Fruit fly (Drosophila melanogaster) whole organism, embryonic: Measurements from ENCODE around the gene CG43750.

Source experiments
- Ada2b ChIP-seq: fragments of 200-800 bp; sonication (Bioruptor generic); IDR thresholded peaks from 2 replicates; pipeline ENCODE4 v1.3.6; 2022; ENCODE audit warnings: missing biosample characterization, missing genetic modification characterization
- Aef1 ChIP-seq: fragments of 200-800 bp; sonication (Bioruptor generic); IDR thresholded peaks from 3 replicates; pipeline ENCODE4 v1.3.6; 2022; ENCODE audit warnings: missing biosample characterization, missing genetic modification characterization
- Antp ChIP-seq: fragments of 200-800 bp; sonication (Bioruptor generic); optimal IDR thresholded peaks from 3 replicates; lab custom pipeline; 2016; ENCODE audit warnings: missing biosample characterization, missing genetic modification characterization
- CG11247 ChIP-seq: fragments of 200-800 bp; sonication (Bioruptor generic); IDR thresholded peaks from 2 replicates; pipeline ENCODE4 v1.3.6; 2022; ENCODE audit warnings: missing biosample characterization, missing genetic modification characterization
- CG13775 ChIP-seq: fragments of 200-800 bp; sonication (Bioruptor generic); optimal IDR thresholded peaks from 3 replicates; lab custom pipeline; 2017; ENCODE audit warnings: missing biosample characterization, mild to moderate bottlenecking, missing genetic modification characterization
- CG14710 ChIP-seq: fragments of 200-800 bp; sonication (Bioruptor generic); optimal IDR thresholded peaks from 3 replicates; lab custom pipeline; 2019; ENCODE audit warnings: missing biosample characterization, mild to moderate bottlenecking, missing genetic modification characterization, moderate library complexity
- CG1647 ChIP-seq: fragments of 200-800 bp; sonication (Bioruptor generic); optimal IDR thresholded peaks from 3 replicates; lab custom pipeline; 2016; ENCODE audit warnings: missing biosample characterization, missing genetic modification characterization
- CG16813 ChIP-seq: fragments of 200-800 bp; sonication (Bioruptor generic); IDR thresholded peaks from 3 replicates; pipeline ENCODE4 v1.3.6; 2022; ENCODE audit warnings: missing biosample characterization, missing genetic modification characterization; ENCODE audit not compliant: partially characterized antibody
- CG32532 ChIP-seq: fragments of 200-800 bp; sonication (Bioruptor generic); IDR thresholded peaks from 2 replicates; pipeline ENCODE4 v1.3.6; 2022; ENCODE audit warnings: missing biosample characterization, missing genetic modification characterization
- CG3281 ChIP-seq: fragments of 200-800 bp; sonication (Bioruptor generic); optimal IDR thresholded peaks from 3 replicates; lab custom pipeline; 2017; ENCODE audit warnings: missing biosample characterization, mild to moderate bottlenecking, missing genetic modification characterization
- CG33213 ChIP-seq: fragments of 200-800 bp; sonication (Bioruptor generic); optimal IDR thresholded peaks from 3 replicates; lab custom pipeline; 2016; ENCODE audit warnings: missing biosample characterization, missing genetic modification characterization
- CG3847 ChIP-seq: fragments of 200-800 bp; sonication (Bioruptor generic); IDR thresholded peaks from 2 replicates; pipeline ENCODE4 v1.3.6; 2022; ENCODE audit warnings: missing biosample characterization, missing genetic modification characterization
- CG6272 ChIP-seq: fragments of 200-800 bp; sonication (Bioruptor generic); IDR thresholded peaks from 2 replicates; pipeline ENCODE4 v1.3.6; 2022; ENCODE audit warnings: missing biosample characterization, missing genetic modification characterization
- CG7271 ChIP-seq: fragments of 200-800 bp; sonication (Bioruptor generic); optimal IDR thresholded peaks from 2 replicates; lab custom pipeline; 2018; ENCODE audit warnings: missing biosample characterization, mild to moderate bottlenecking, missing genetic modification characterization, moderate library complexity
- CG7963 ChIP-seq: fragments of 200-800 bp; sonication (Bioruptor generic); IDR thresholded peaks from 3 replicates; pipeline ENCODE4 v1.3.6; 2022; ENCODE audit warnings: missing biosample characterization, missing genetic modification characterization; ENCODE audit not compliant: partially characterized antibody
- CG8290 ChIP-seq, 3 experiments: fragments of 200-800 bp; sonication (Bioruptor generic); optimal IDR thresholded peaks; 2 replicates each; lab custom pipeline; 2016 to 2019; ENCODE audit warnings: missing biosample characterization in 3 of 3, missing genetic modification characterization in 3 of 3, mild to moderate bottlenecking in 2 of 3, moderate library complexity in 1 of 3
- Dad ChIP-seq: fragments of 200-800 bp; sonication (Bioruptor generic); optimal IDR thresholded peaks from 3 replicates; lab custom pipeline; 2016; ENCODE audit warnings: missing biosample characterization, missing genetic modification characterization
- H15 ChIP-seq: fragments of 200-800 bp; sonication (Bioruptor generic); IDR thresholded peaks from 3 replicates; pipeline ENCODE4 v1.3.6; 2022; ENCODE audit warnings: missing biosample characterization, missing genetic modification characterization
- HLH54F ChIP-seq: fragments of 200-800 bp; sonication (Bioruptor generic); optimal IDR thresholded peaks from 3 replicates; lab custom pipeline; 2016; ENCODE audit warnings: missing biosample characterization, missing genetic modification characterization
- HLHmδ ChIP-seq: fragments of 200-800 bp; sonication (Bioruptor generic); optimal IDR thresholded peaks from 2 replicates; lab custom pipeline; 2018; ENCODE audit warnings: missing biosample characterization, mild to moderate bottlenecking, missing genetic modification characterization, moderate library complexity
- Kr ChIP-seq: fragments of 200-800 bp; sonication (Bioruptor generic); optimal IDR thresholded peaks from 2 replicates; lab custom pipeline; 2017; ENCODE audit warnings: missing biosample characterization, mild to moderate bottlenecking, missing genetic modification characterization
- Mes4 ChIP-seq: fragments of 200-800 bp; sonication (Bioruptor generic); optimal IDR thresholded peaks from 2 replicates; lab custom pipeline; 2016; ENCODE audit warnings: missing biosample characterization, missing genetic modification characterization
- Pdp1 ChIP-seq, 2 experiments: fragments of 200-800 bp; sonication (Bioruptor generic); optimal IDR thresholded peaks; 3 replicates each; lab custom pipeline; 2016; ENCODE audit warnings: missing biosample characterization in 2 of 2, missing genetic modification characterization in 2 of 2, mild to moderate bottlenecking in 1 of 2, moderate library complexity in 1 of 2
- Ravus ChIP-seq: fragments of 200-800 bp; sonication (Bioruptor generic); IDR thresholded peaks from 2 replicates; pipeline ENCODE4 v1.3.6; 2022; ENCODE audit warnings: missing biosample characterization, missing genetic modification characterization
- Sry-β ChIP-seq: fragments of 200-800 bp; sonication (Bioruptor generic); optimal IDR thresholded peaks from 2 replicates; lab custom pipeline; 2018; ENCODE audit warnings: missing biosample characterization, mild to moderate bottlenecking, missing genetic modification characterization, moderate library complexity
- Sry-δ ChIP-seq: fragments of 200-800 bp; sonication (Bioruptor generic); optimal IDR thresholded peaks from 2 replicates; lab custom pipeline; 2016; ENCODE audit warnings: missing biosample characterization, missing genetic modification characterization
- TFAM ChIP-seq: fragments of 200-800 bp; sonication (Bioruptor generic); optimal IDR thresholded peaks from 2 replicates; lab custom pipeline; 2017; ENCODE audit warnings: missing biosample characterization, missing genetic modification characterization, inconsistent platforms
- Tbp ChIP-seq: fragments of >200 bp; optimal IDR thresholded peaks from 2 replicates; lab custom pipeline; 2018; ENCODE audit warnings: missing biosample characterization, missing genetic modification characterization
- ato ChIP-seq: fragments of 200-800 bp; sonication (Bioruptor generic); IDR thresholded peaks from 2 replicates; pipeline ENCODE4 v1.3.6; 2022; ENCODE audit warnings: missing biosample characterization, missing genetic modification characterization; ENCODE audit not compliant: partially characterized antibody
- bab2 ChIP-seq: fragments of 200-800 bp; sonication (Bioruptor generic); optimal IDR thresholded peaks from 2 replicates; lab custom pipeline; 2016; ENCODE audit warnings: missing biosample characterization, missing genetic modification characterization
- cad ChIP-seq: fragments of >200 bp; optimal IDR thresholded peaks from 2 replicates; lab custom pipeline; 2017; ENCODE audit warnings: missing biosample characterization, missing genetic modification characterization
- chinmo ChIP-seq: fragments of 200-800 bp; sonication (Bioruptor generic); IDR thresholded peaks from 4 replicates; pipeline ENCODE4 v1.3.6; 2022; ENCODE audit warnings: missing biosample characterization, missing genetic modification characterization; ENCODE audit not compliant: partially characterized antibody
- corto ChIP-seq: fragments of 200-800 bp; sonication (Bioruptor generic); optimal IDR thresholded peaks from 2 replicates; lab custom pipeline; 2016; ENCODE audit warnings: missing biosample characterization, mild to moderate bottlenecking, missing genetic modification characterization, moderate library complexity
- cwo ChIP-seq: fragments of 200-800 bp; sonication (Bioruptor generic); optimal IDR thresholded peaks from 3 replicates; lab custom pipeline; 2017; ENCODE audit warnings: missing biosample characterization, missing genetic modification characterization, mild to moderate bottlenecking, moderate library complexity, missing genetic modification reagents
- dm ChIP-seq: fragments of 200-800 bp; sonication (Bioruptor generic); optimal IDR thresholded peaks from 3 replicates; lab custom pipeline; 2016; ENCODE audit warnings: missing biosample characterization, missing genetic modification characterization
- dmrt11E ChIP-seq: fragments of 200-800 bp; sonication (Bioruptor generic); optimal IDR thresholded peaks from 3 replicates; lab custom pipeline; 2018; ENCODE audit warnings: missing biosample characterization, mild to moderate bottlenecking, missing genetic modification characterization, moderate library complexity
- fd96Cb ChIP-seq: fragments of 200-800 bp; sonication (Bioruptor generic); optimal IDR thresholded peaks from 2 replicates; lab custom pipeline; 2018; ENCODE audit warnings: missing biosample characterization, mild to moderate bottlenecking, missing genetic modification characterization, moderate library complexity
- fru ChIP-seq: fragments of >200 bp; optimal IDR thresholded peaks from 2 replicates; lab custom pipeline; 2017
- gsb-n ChIP-seq: fragments of 200-800 bp; sonication (Bioruptor generic); optimal IDR thresholded peaks from 3 replicates; lab custom pipeline; 2018; ENCODE audit warnings: missing biosample characterization, mild to moderate bottlenecking, missing genetic modification characterization
- kah ChIP-seq: fragments of 200-800 bp; sonication (Bioruptor generic); optimal IDR thresholded peaks from 2 replicates; lab custom pipeline; 2018; ENCODE audit warnings: missing biosample characterization, mild to moderate bottlenecking, missing genetic modification characterization
- lola ChIP-seq, 3 experiments: fragments of >200 bp in 2 of 3; fragments of 200-800 bp in 1 of 3; sonication (Bioruptor generic) in 1 of 3; optimal IDR thresholded peaks; 2 replicates each; lab custom pipeline; 2017 to 2019; ENCODE audit warnings: missing biosample characterization in 3 of 3, missing genetic modification characterization in 3 of 3, mild to moderate bottlenecking in 1 of 3, moderate library complexity in 1 of 3
- mirr ChIP-seq: fragments of 200-800 bp; sonication (Bioruptor generic); optimal IDR thresholded peaks from 3 replicates; lab custom pipeline; 2018; ENCODE audit warnings: missing biosample characterization, mild to moderate bottlenecking, missing genetic modification characterization
- pan ChIP-seq, 4 experiments: fragments of >200 bp in 3 of 4; fragments of 200-800 bp in 1 of 4; sonication (Bioruptor generic) in 1 of 4; optimal IDR thresholded peaks in 3 of 4; IDR thresholded peaks in 1 of 4; 2 replicates each; pipeline versions ENCODE4 v1.3.6 to Lab custom; 2017 to 2022; ENCODE audit warnings: missing biosample characterization in 2 of 4, missing genetic modification characterization in 2 of 4, mixed read lengths in 1 of 4
- peb ChIP-seq: fragments of 200-800 bp; sonication (Bioruptor generic); IDR thresholded peaks from 2 replicates; pipeline ENCODE4 v1.3.6; 2022; ENCODE audit warnings: missing biosample characterization, missing genetic modification characterization
- seq ChIP-seq: fragments of 200-800 bp; sonication (Bioruptor generic); IDR thresholded peaks from 2 replicates; pipeline ENCODE4 v1.3.6; 2022; ENCODE audit warnings: missing biosample characterization, missing genetic modification characterization
- tgo ChIP-seq: fragments of 200-800 bp; sonication (Bioruptor generic); IDR thresholded peaks from 3 replicates; pipeline ENCODE4 v1.3.6; 2022; ENCODE audit warnings: missing biosample characterization, missing genetic modification characterization
- tin ChIP-seq: fragments of 200-800 bp; sonication (Bioruptor generic); optimal IDR thresholded peaks from 3 replicates; lab custom pipeline; 2016; ENCODE audit warnings: missing biosample characterization, missing genetic modification characterization
- unc-4 ChIP-seq: fragments of 200-800 bp; sonication (Bioruptor generic); IDR thresholded peaks from 2 replicates; pipeline ENCODE4 v1.3.6; 2022; ENCODE audit warnings: missing biosample characterization, missing genetic modification characterization; ENCODE audit not compliant: partially characterized antibody

The CG43750 gene

dm6 chr2L:2426444-2427188 lies 36.1 kb upstream of the CG43750 start (continued):
- TF ChIP-seq dmrt11E (tag; lab: Kevin White, UChicago), result no peak
- peak; percentile 23 for TF ChIP-seq tin (GFP tag; lab: Kevin White, UChicago)
- no peak for TF ChIP-seq mirr
- TF ChIP-seq kah (GFP tag; lab: Kevin White, UChicago), result no peak
- no peak for TF ChIP-seq ato (GFP tag; lab: Robert Waterston, UW)
- peak; percentile 47 for TF ChIP-seq CG32532 (GFP tag; lab: Robert Waterston, UW)
- TF ChIP-seq gsb-n (tag; lab: Kevin White, UChicago), result no peak
- peak; percentile 21 for TF ChIP-seq CG3281 (GFP tag; lab: Kevin White, UChicago)
- TF ChIP-seq Kr (GFP tag; lab: Kevin White, UChicago), result no peak
- peak; percentile 34; the same call in 2 of the 3 replicates for TF ChIP-seq tgo (GFP tag; lab: Robert Waterston, UW)
- no peak for TF ChIP-seq pan (optimal IDR thresholded peaks at IDR 0.05; lab: Kevin White, UChicago)
- TF ChIP-seq pan (GFP tag; optimal IDR thresholded peaks at IDR 0.05 in 1 of 2, IDR thresholded peaks at IDR 0.05 in 1 of 2), result peak in 1 of 2 experiments; percentile 71
- no peak for TF ChIP-seq CG13775 (GFP tag; lab: Kevin White, UChicago)
- peak; percentile 46; the same call in 1 of the 2 replicates for TF ChIP-seq CG6272
- 0 out of 2 replicates have a peak, but pooled peaks have one; percentile 15 for TF ChIP-seq seq (GFP tag; lab: Robert Waterston, UW)
- no peak for TF ChIP-seq chinmo (GFP tag; lab: Robert Waterston, UW)
- peak; percentile 14 for TF ChIP-seq CG14710 (tag; lab: Kevin White, UChicago)
- no peak for TF ChIP-seq TFAM (GFP tag; lab: Kevin White, UChicago)
- TF ChIP-seq HLHmδ (GFP tag; lab: Kevin White, UChicago), result no peak
- peak; percentile 55 for TF ChIP-seq Antp (GFP tag; lab: Kevin White, UChicago)
- TF ChIP-seq CG7963, result no peak
- TF ChIP-seq corto (GFP tag; lab: Kevin White, UChicago), result no peak
- no peak for TF ChIP-seq Tbp (GFP tag; lab: Kevin White, UChicago)
- TF ChIP-seq Dad (GFP tag; lab: Kevin White, UChicago), result peak; percentile 17
- TF ChIP-seq CG16813 (GFP tag; lab: Robert Waterston, UW), result no peak
- TF ChIP-seq H15 (GFP tag; lab: Robert Waterston, UW), result peak; percentile 57; the same call in 2 of the 3 replicates
- peak; percentile 61; the same call in 1 of the 2 replicates for TF ChIP-seq Ada2b (GFP tag; lab: Robert Waterston, UW)
- TF ChIP-seq peb (GFP tag; lab: Robert Waterston, UW), result no peak
- no peak for TF ChIP-seq CG7271
- TF ChIP-seq CG1647 (GFP tag; lab: Kevin White, UChicago), result peak; percentile 28
- TF ChIP-seq HLH54F (GFP tag; lab: Kevin White, UChicago), result peak; percentile 9
- no peak for TF ChIP-seq Ravus
- TF ChIP-seq bab2 (GFP tag; lab: Kevin White, UChicago), result peak; percentile 44
- TF ChIP-seq CG3847, result peak; percentile 29; the same call in 1 of the 2 replicates
- TF ChIP-seq cad (GFP tag; lab: Kevin White, UChicago), result no peak
- peak; percentile 37 for TF ChIP-seq CG33213 (GFP tag; lab: Kevin White, UChicago)
- TF ChIP-seq Mes4 (GFP tag; lab: Kevin White, UChicago), result peak; percentile 36
- peak; percentile 12 for TF ChIP-seq cwo (GFP tag; lab: Kevin White, UChicago)
- no peak for TF ChIP-seq CG11247 (GFP tag; lab: Robert Waterston, UW)
- peak; percentile 54; the same call in 2 of the 3 replicates for TF ChIP-seq Aef1
- TF ChIP-seq unc-4 (GFP tag; lab: Robert Waterston, UW), result no peak
- no peak for TF ChIP-seq fru (lab: Kevin White, UChicago)
- TF ChIP-seq lola (GFP tag; optimal IDR thresholded peaks at IDR 0.05; lab: Kevin White, UChicago), result no peak
- TF ChIP-seq fd96Cb, result peak; percentile 65
- peak; percentile 5 for TF ChIP-seq CG8290 (GFP tag; optimal IDR thresholded peaks at IDR 0.05; lab: Kevin White, UChicago)
- TF ChIP-seq CG8290 (tag; optimal IDR thresholded peaks at IDR 0.05; lab: Kevin White, UChicago), result no peak
- no peak for TF ChIP-seq Sry-β (GFP tag; lab: Kevin White, UChicago)
- peak; percentile 51 to 81 for TF ChIP-seq Pdp1 (GFP tag; optimal IDR thresholded peaks at IDR 0.05; lab: Kevin White, UChicago)
- TF ChIP-seq dm (GFP tag; lab: Kevin White, UChicago), result no peak
- peak; percentile 24 for TF ChIP-seq Sry-δ (GFP tag; lab: Kevin White, UChicago)
